Worm (Caenorhabditis elegans): ENCODE results near the gene scvp-1.

DNA sequence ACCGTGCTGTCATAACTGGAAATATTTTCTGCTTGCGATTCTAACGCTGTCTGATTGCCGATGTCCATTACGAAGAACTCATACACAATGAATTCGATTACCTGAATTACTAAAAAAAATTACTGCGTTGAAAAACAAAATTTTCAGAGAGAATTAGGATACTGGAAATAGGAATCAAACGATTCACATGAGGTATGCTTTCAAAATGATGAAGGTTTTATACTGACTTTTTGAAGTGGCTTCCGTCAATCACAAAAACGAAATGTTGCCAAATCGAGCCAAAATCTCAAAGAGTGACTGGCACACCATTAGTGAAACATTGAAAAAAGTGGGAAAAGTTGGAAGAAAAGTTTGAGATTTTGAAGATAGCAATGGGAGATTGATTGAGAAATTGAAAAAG is 22.0 kb downstream of the scvp-1 start, which contains the start of gene zzz-1:
- TF ChIP-seq mxl-2 (GFP tag; conservative IDR thresholded peaks at IDR 0.05) (no peak), ZK337.2 (GFP tag; IDR thresholded peaks at IDR 0.05) (no peak), madf-9 (GFP tag; conservative IDR thresholded peaks at IDR 0.05) (no peak), lin-15B (tag; optimal IDR thresholded peaks at IDR 0.05) (no peak)
